Worm (Caenorhabditis elegans) whole organism, L4 larva: Measurements from ENCODE around the gene str-140.

Experiments used
- F49E8.2 ChIP-seq: sonication (generic microtip); optimal IDR thresholded peaks from 2 replicates; lab custom pipeline; 2016; ENCODE audit warnings: missing compliant biosample characterization, mild to moderate bottlenecking, missing genetic modification characterization, borderline replicate concordance
- T26A8.4 ChIP-seq: fragments of 200-800 bp; sonication (Bioruptor generic); IDR thresholded peaks from 2 replicates; pipeline ENCODE4 v1.3.6; 2022; ENCODE audit warnings: missing genetic modification characterization, missing compliant biosample characterization
- Y5F2A.4 ChIP-seq: fragments of 200-800 bp; sonication (Bioruptor generic); optimal IDR thresholded peaks from 2 replicates; lab custom pipeline; 2018; ENCODE audit warnings: mild to moderate bottlenecking, missing genetic modification characterization, missing compliant biosample characterization
- Y75B8A.6 ChIP-seq: fragments of 200-800 bp; sonication (Bioruptor generic); IDR thresholded peaks from 2 replicates; pipeline ENCODE4 v1.3.6; 2022; ENCODE audit warnings: missing genetic modification reagents, missing genetic modification characterization, missing compliant biosample characterization
- aha-1 ChIP-seq: fragments of 150-350 bp; peaks from one replicate; lab custom pipeline; 2014; ENCODE audit warnings: missing biosample characterization, missing genetic modification characterization
- aly-2 ChIP-seq: sonication (generic microtip); optimal IDR thresholded peaks from 2 replicates; lab custom pipeline; 2018; ENCODE audit warnings: missing biosample characterization, missing genetic modification characterization
- ama-1 ChIP-seq: fragments of 150-350 bp; optimal IDR thresholded peaks from 2 replicates; lab custom pipeline; 2014; ENCODE audit warnings: inconsistent platforms, mixed read lengths
- arid-1 ChIP-seq: fragments of 200-800 bp; sonication (Bioruptor generic); conservative IDR thresholded peaks from 2 replicates; pipeline ENCODE4 v1.3.6; 2022; ENCODE audit warnings: missing genetic modification reagents, missing genetic modification characterization, missing compliant biosample characterization
- attf-4 ChIP-seq: sonication (generic microtip); optimal IDR thresholded peaks from 3 replicates; lab custom pipeline; 2017; ENCODE audit warnings: missing biosample characterization, missing genetic modification characterization
- ceh-32 ChIP-seq: sonication (generic microtip); optimal IDR thresholded peaks from 2 replicates; lab custom pipeline; 2016; ENCODE audit warnings: mild to moderate bottlenecking, missing genetic modification characterization, missing compliant biosample characterization; ENCODE audit not compliant: poor library complexity
- ceh-44 ChIP-seq: fragments of 200-800 bp; sonication (Bioruptor generic); IDR thresholded peaks from 2 replicates; pipeline ENCODE4 v1.3.6; 2022; ENCODE audit warnings: missing genetic modification reagents, missing genetic modification characterization, missing compliant biosample characterization
- daf-12 ChIP-seq: fragments of 150-350 bp; optimal IDR thresholded peaks from 2 replicates; lab custom pipeline; 2014; ENCODE audit warnings: missing biosample characterization, missing genetic modification reagents, missing genetic modification characterization
- daf-19 ChIP-seq: fragments of 200-800 bp; sonication (Bioruptor generic); conservative IDR thresholded peaks from 2 replicates; pipeline ENCODE4 v1.3.6; 2022; ENCODE audit warnings: missing genetic modification characterization, missing compliant biosample characterization
- daf-8 ChIP-seq: fragments of 200-800 bp; sonication (Bioruptor generic); IDR thresholded peaks from 2 replicates; pipeline ENCODE4 v1.3.6; 2022; ENCODE audit warnings: missing genetic modification characterization, missing compliant biosample characterization
- dmd-6 ChIP-seq: fragments of 200-800 bp; sonication (Bioruptor generic); IDR thresholded peaks from 2 replicates; pipeline ENCODE4 v1.3.6; 2022; ENCODE audit warnings: missing genetic modification reagents, missing genetic modification characterization, missing compliant biosample characterization
- duxl-1 ChIP-seq: sonication (generic microtip); optimal IDR thresholded peaks from 2 replicates; lab custom pipeline; 2016; ENCODE audit warnings: mild to moderate bottlenecking, missing genetic modification characterization, moderate library complexity, missing compliant biosample characterization; ENCODE audit not compliant: poor library complexity
- dve-1 ChIP-seq: sonication (generic microtip); optimal IDR thresholded peaks from 2 replicates; lab custom pipeline; 2017; ENCODE audit warnings: antibody characterized with exemption, mild to moderate bottlenecking, missing genetic modification characterization, missing compliant biosample characterization; ENCODE audit not compliant: insufficient read depth
- hif-1 ChIP-seq, 2 experiments: sonication (generic microtip); optimal IDR thresholded peaks; 2 replicates each; lab custom pipeline; 2016 to 2017; ENCODE audit warnings: missing compliant biosample characterization in 2 of 2, missing genetic modification characterization in 2 of 2, missing genetic modification reagents in 2 of 2, missing genotype in 2 of 2, mild to moderate bottlenecking in 1 of 2
- hlh-11 ChIP-seq: fragments of 200-800 bp; sonication (Bioruptor generic); optimal IDR thresholded peaks from 2 replicates; lab custom pipeline; 2018; ENCODE audit warnings: mild to moderate bottlenecking, missing genetic modification characterization, missing compliant biosample characterization
- lin-1 ChIP-seq: fragments of 200-800 bp; sonication (Bioruptor generic); IDR thresholded peaks from 2 replicates; pipeline ENCODE4 v1.3.6; 2022; ENCODE audit warnings: missing genetic modification reagents, missing genetic modification characterization, missing compliant biosample characterization
- lin-38 ChIP-seq: fragments of 200-800 bp; sonication (Bioruptor generic); IDR thresholded peaks from 2 replicates; pipeline ENCODE4 v1.3.6; 2022; ENCODE audit warnings: missing genetic modification reagents, missing genetic modification characterization, missing compliant biosample characterization
- lir-3 ChIP-seq: sonication (generic microtip); optimal IDR thresholded peaks from 2 replicates; lab custom pipeline; 2016; ENCODE audit warnings: mild to moderate bottlenecking, missing genetic modification characterization, missing compliant biosample characterization
- lsy-2 ChIP-seq, 2 experiments: fragments of 150-350 bp in 1 of 2; sonication (generic microtip) in 1 of 2; optimal IDR thresholded peaks; 2 replicates each; lab custom pipeline; 2014 to 2017; ENCODE audit warnings: missing biosample characterization in 2 of 2, missing genetic modification characterization in 2 of 2
- mep-1 ChIP-seq: fragments of 150-350 bp; sonication (generic microtip); optimal IDR thresholded peaks from 3 replicates; lab custom pipeline; 2014; ENCODE audit warnings: missing biosample characterization, missing genetic modification characterization
- mes-2 ChIP-seq: sonication (generic microtip); optimal IDR thresholded peaks from 2 replicates; lab custom pipeline; 2016; ENCODE audit warnings: missing genotype, mild to moderate bottlenecking, missing genetic modification characterization, missing compliant biosample characterization; ENCODE audit not compliant: poor library complexity, severe bottlenecking
- nhr-10 ChIP-seq: fragments of 150-350 bp; optimal IDR thresholded peaks from 2 replicates; lab custom pipeline; 2014; ENCODE audit warnings: missing biosample characterization, missing genetic modification characterization
- nhr-102 ChIP-seq: sonication (generic microtip); optimal IDR thresholded peaks from 2 replicates; lab custom pipeline; 2016; ENCODE audit warnings: mild to moderate bottlenecking, missing genetic modification characterization, moderate library complexity, missing compliant biosample characterization
- nhr-111 ChIP-seq: fragments of 200-800 bp; sonication (Bioruptor generic); optimal IDR thresholded peaks from 2 replicates; lab custom pipeline; 2018; ENCODE audit warnings: mild to moderate bottlenecking, missing genetic modification characterization, missing compliant biosample characterization
- nhr-25 ChIP-seq: sonication (generic microtip); optimal IDR thresholded peaks from 2 replicates; lab custom pipeline; 2017; ENCODE audit warnings: missing genetic modification characterization, mild to moderate bottlenecking, missing compliant biosample characterization, antibody characterized with exemption, moderate library complexity, borderline replicate concordance; ENCODE audit not compliant: insufficient read depth
- nhr-48 ChIP-seq: sonication (generic microtip); optimal IDR thresholded peaks from 2 replicates; lab custom pipeline; 2016; ENCODE audit warnings: mild to moderate bottlenecking, missing genetic modification characterization, missing compliant biosample characterization
- nhr-76 ChIP-seq: fragments of 150-350 bp; optimal IDR thresholded peaks from 2 replicates; lab custom pipeline; 2014; ENCODE audit warnings: missing biosample characterization, missing genetic modification characterization
- pha-4 ChIP-seq, 2 experiments: fragments of 150-350 bp in 1 of 2; fragments of 200-800 bp in 1 of 2; sonication (Bioruptor generic) in 1 of 2; IDR thresholded peaks in 1 of 2; optimal IDR thresholded peaks in 1 of 2; 2 replicates each; pipeline versions ENCODE4 v1.3.6 to Lab custom; 2014 to 2022; ENCODE audit warnings: missing genetic modification characterization in 2 of 2, missing genetic modification reagents in 2 of 2, missing biosample characterization in 1 of 2, missing compliant biosample characterization in 1 of 2
- php-3 ChIP-seq: fragments of 200-800 bp; sonication (Bioruptor generic); IDR thresholded peaks from 2 replicates; pipeline ENCODE4 v1.3.6; 2022; ENCODE audit warnings: missing genetic modification reagents, missing genetic modification characterization, missing compliant biosample characterization
- pqm-1 ChIP-seq: sonication (generic microtip); optimal IDR thresholded peaks from 2 replicates; lab custom pipeline; 2017; ENCODE audit warnings: missing biosample characterization, missing genetic modification characterization
- skn-1 ChIP-seq: fragments of 150-350 bp; optimal IDR thresholded peaks from 2 replicates; lab custom pipeline; 2014; ENCODE audit warnings: missing biosample characterization, missing genetic modification characterization
- snpc-1.2 ChIP-seq: fragments of 200-800 bp; sonication (Bioruptor generic); IDR thresholded peaks from 2 replicates; pipeline ENCODE4 v1.3.6; 2022; ENCODE audit warnings: missing genetic modification reagents, missing genetic modification characterization, missing compliant biosample characterization
- snpc-4 ChIP-seq: fragments of 150-350 bp; optimal IDR thresholded peaks from 2 replicates; lab custom pipeline; 2014; ENCODE audit warnings: missing biosample characterization, missing genetic modification characterization
- spr-1 ChIP-seq: sonication (generic microtip); optimal IDR thresholded peaks from 2 replicates; lab custom pipeline; 2016; ENCODE audit warnings: mild to moderate bottlenecking, missing genetic modification characterization, missing compliant biosample characterization
- tra-1 ChIP-seq: fragments of 200-800 bp; sonication (Bioruptor generic); IDR thresholded peaks from 2 replicates; pipeline ENCODE4 v1.3.6; 2022; ENCODE audit warnings: missing genetic modification reagents, missing genetic modification characterization, missing compliant biosample characterization
- unc-130 ChIP-seq: sonication (generic microtip); optimal IDR thresholded peaks from 2 replicates; lab custom pipeline; 2016; ENCODE audit warnings: missing genetic modification reagents, missing genetic modification characterization, missing compliant biosample characterization
- unc-39 ChIP-seq: sonication (generic microtip); optimal IDR thresholded peaks from 2 replicates; lab custom pipeline; 2017; ENCODE audit warnings: missing biosample characterization, missing genetic modification characterization
- zfp-2 ChIP-seq: sonication (generic microtip); optimal IDR thresholded peaks from 2 replicates; lab custom pipeline; 2016; ENCODE audit warnings: mild to moderate bottlenecking, missing genetic modification characterization, missing compliant biosample characterization
- zfp-3 ChIP-seq: fragments of 200-800 bp; sonication (Bioruptor generic); conservative IDR thresholded peaks from 2 replicates; pipeline ENCODE4 v1.3.6; 2022; ENCODE audit warnings: missing genetic modification reagents, missing genetic modification characterization, missing compliant biosample characterization

The str-140 gene

ce11 chrV:8040247-8041084 lies 27.2 kb downstream of the str-140 start (continued):
- TF ChIP-seq dmd-6 (0 out of 2 replicates have a peak, but pooled peaks have one; percentile 13), nhr-48 (tag; lab: Kevin White, UChicago) (peak; percentile 51)

DNA sequence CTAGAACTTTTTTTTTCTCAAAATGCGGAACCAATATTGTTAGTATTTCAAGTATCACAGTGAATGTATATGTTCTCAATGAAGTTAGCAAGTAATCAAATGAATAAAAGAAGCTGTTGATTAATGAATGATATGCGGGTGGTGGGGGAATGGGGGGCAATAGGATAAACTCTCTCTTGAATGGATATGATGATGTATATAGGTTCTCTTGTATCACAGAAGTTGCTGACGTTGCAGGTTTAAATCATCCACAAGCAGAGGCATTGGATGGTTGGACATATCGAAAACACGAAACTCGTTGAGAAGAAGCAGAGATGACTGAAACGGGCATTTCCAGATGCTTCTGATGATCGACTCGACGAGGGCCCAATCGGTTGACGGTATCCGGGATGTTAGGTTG lies 28.1 kb downstream of the str-140 start:
- TF ChIP-seq ceh-44 (no peak), ama-1 (lab: Kevin White, UChicago) (peak; percentile 70)

ce11 chrV:8039085-8039525 lies 28.6 kb downstream of the str-140 start:
- TF ChIP-seq snpc-1.2: no peak
- TF ChIP-seq aha-1 (tag; lab: Kevin White, UChicago): peak; percentile 52
- TF ChIP-seq pha-4 (GFP tag; IDR thresholded peaks at IDR 0.05; lab: Robert Waterston, UW): 0 out of 2 replicates have a peak, but pooled peaks have one; percentile 9
- TF ChIP-seq pha-4 (tag; optimal IDR thresholded peaks at IDR 0.05; lab: Kevin White, UChicago): no peak
- no peak for TF ChIP-seq skn-1 (tag; lab: Kevin White, UChicago)
- no peak for TF ChIP-seq hif-1 (tag; optimal IDR thresholded peaks at IDR 0.05; lab: Kevin White, UChicago)
- no peak for TF ChIP-seq unc-130 (GFP tag; lab: Kevin White, UChicago)
- TF ChIP-seq nhr-10 (tag; lab: Kevin White, UChicago): no peak
- TF ChIP-seq attf-4: peak; percentile 30
- TF ChIP-seq nhr-76 (tag; lab: Kevin White, UChicago): no peak
- TF ChIP-seq nhr-111: peak; percentile 24
- peak; percentile 61 for TF ChIP-seq spr-1
- no peak for TF ChIP-seq daf-12
- TF ChIP-seq unc-39 (tag; lab: Kevin White, UChicago): no peak
- peak; percentile 83 for TF ChIP-seq duxl-1
- peak; percentile 79 for TF ChIP-seq mep-1 (tag; lab: Kevin White, UChicago)
- TF ChIP-seq F49E8.2 (tag; lab: Kevin White, UChicago): no peak
- TF ChIP-seq lin-38 (GFP tag; lab: Robert Waterston, UW): no peak; the same call in 1 of the 2 replicates
- peak; percentile 19; the same call in 1 of the 2 replicates for TF ChIP-seq tra-1 (GFP tag; lab: Robert Waterston, UW)
- TF ChIP-seq ceh-32 (tag; lab: Kevin White, UChicago): no peak
- peak; percentile 16 for TF ChIP-seq dve-1 (tag; lab: Kevin White, UChicago)
- peak; percentile 82; the same call in 1 of the 2 replicates for TF ChIP-seq zfp-3 (GFP tag; lab: Robert Waterston, UW)
- TF ChIP-seq pqm-1 (tag; lab: Kevin White, UChicago): no peak
- peak; percentile 52; the same call in 1 of the 2 replicates for TF ChIP-seq lin-1 (GFP tag; lab: Robert Waterston, UW)
- peak in 1 of 2 experiments; percentile 47 for TF ChIP-seq lsy-2 (tag; optimal IDR thresholded peaks at IDR 0.05; lab: Kevin White, UChicago)
- no peak for TF ChIP-seq ama-1 (lab: Kevin White, UChicago)
- no peak for TF ChIP-seq daf-8 (GFP tag; lab: Robert Waterston, UW)
- TF ChIP-seq aly-2 (tag; lab: Kevin White, UChicago): no peak
- TF ChIP-seq T26A8.4: peak; percentile 57; the same call in 1 of the 2 replicates
- TF ChIP-seq mes-2 (tag; lab: Kevin White, UChicago): peak; percentile 0
- TF ChIP-seq arid-1 (GFP tag; lab: Robert Waterston, UW): no peak
- TF ChIP-seq lir-3 (tag; lab: Kevin White, UChicago): no peak
- no peak for TF ChIP-seq Y75B8A.6
- TF ChIP-seq nhr-25: peak; percentile 85
- TF ChIP-seq Y5F2A.4: no peak
- no peak for TF ChIP-seq php-3 (GFP tag; lab: Robert Waterston, UW)
- TF ChIP-seq nhr-102 (tag; lab: Kevin White, UChicago): peak; percentile 44
- no peak for TF ChIP-seq snpc-4 (tag; lab: Kevin White, UChicago)
- TF ChIP-seq hlh-11 (tag; lab: Kevin White, UChicago): peak; percentile 15
- no peak for TF ChIP-seq ceh-44
- no peak for TF ChIP-seq zfp-2 (tag; lab: Kevin White, UChicago)
- no peak for TF ChIP-seq daf-19
